Worm (Caenorhabditis elegans) whole organism, L1 larva: ENCODE data around the gene rnp-2.
"Not testable (repeated sequence)": the region's sequence is repeated elsewhere in the genome, so short reads cannot be mapped to it uniquely, and the experiment has no call there.

Experiments
- C34B4.2 ChIP-seq: sonication (generic microtip); optimal IDR thresholded peaks from 2 replicates; lab custom pipeline; 2017; ENCODE audit warnings: mild to moderate bottlenecking, missing genetic modification characterization, missing compliant biosample characterization
- F16B12.6 ChIP-seq: fragments of 150-350 bp; optimal IDR thresholded peaks from 2 replicates; lab custom pipeline; 2014; ENCODE audit warnings: missing biosample characterization, missing genetic modification characterization
- aha-1 ChIP-seq: fragments of 150-350 bp; optimal IDR thresholded peaks from 2 replicates; lab custom pipeline; 2014; ENCODE audit warnings: missing biosample characterization, missing genetic modification characterization
- ceh-88 ChIP-seq: fragments of 200-800 bp; sonication (Bioruptor generic); IDR thresholded peaks from 2 replicates; pipeline ENCODE4 v1.3.6; 2022; ENCODE audit warnings: missing genetic modification characterization, missing compliant biosample characterization
- ces-1 ChIP-seq: fragments of 150-350 bp; optimal IDR thresholded peaks from 2 replicates; lab custom pipeline; 2014; ENCODE audit warnings: missing biosample characterization, missing genetic modification reagents, missing genetic modification characterization
- dpl-1 ChIP-seq, 3 experiments: fragments of 150-350 bp in 2 of 3; sonication (generic microtip) in 1 of 3; optimal IDR thresholded peaks; 2 replicates each; lab custom pipeline; 2014 to 2017; ENCODE audit warnings: missing biosample characterization in 3 of 3, missing genetic modification characterization in 3 of 3, missing genetic modification reagents in 3 of 3
- dsc-1 ChIP-seq: sonication (generic microtip); optimal IDR thresholded peaks from 2 replicates; lab custom pipeline; 2016; ENCODE audit warnings: mild to moderate bottlenecking, missing genetic modification characterization, missing compliant biosample characterization
- efl-1 ChIP-seq, 4 experiments: fragments of 150-350 bp; optimal IDR thresholded peaks in 3 of 4; peaks in 1 of 4; 1 replicate in 1 of 4; 2 replicates in 3 of 4; lab custom pipeline; 2014; ENCODE audit warnings: missing biosample characterization in 2 of 4, missing genetic modification characterization in 2 of 4, missing genetic modification reagents in 2 of 4
- egl-13 ChIP-seq: sonication (generic microtip); optimal IDR thresholded peaks from 2 replicates; lab custom pipeline; 2016; ENCODE audit warnings: missing genotype, missing genetic modification reagents, missing genetic modification characterization, missing compliant biosample characterization
- fkh-8 ChIP-seq: sonication (generic microtip); optimal IDR thresholded peaks from 2 replicates; lab custom pipeline; 2016; ENCODE audit warnings: mild to moderate bottlenecking, missing genetic modification characterization, missing compliant biosample characterization
- grh-1 ChIP-seq: fragments of 200-800 bp; sonication (Bioruptor generic); IDR thresholded peaks from 2 replicates; pipeline ENCODE4 v1.3.6; 2022; ENCODE audit warnings: missing genetic modification reagents, missing genetic modification characterization, missing compliant biosample characterization
- hlh-4 ChIP-seq: sonication (generic microtip); optimal IDR thresholded peaks from 2 replicates; lab custom pipeline; 2016; ENCODE audit warnings: mild to moderate bottlenecking, missing genetic modification characterization, missing compliant biosample characterization
- isw-1 ChIP-seq: fragments of 200-800 bp; sonication (Bioruptor generic); IDR thresholded peaks from 2 replicates; pipeline ENCODE4 v1.3.6; 2022; ENCODE audit warnings: missing genetic modification characterization, missing compliant biosample characterization
- lin-14 ChIP-seq: fragments of 200-800 bp; sonication (Bioruptor generic); optimal IDR thresholded peaks from 2 replicates; lab custom pipeline; 2018; ENCODE audit warnings: mild to moderate bottlenecking, missing genetic modification characterization, moderate library complexity, missing compliant biosample characterization
- lin-15B ChIP-seq: fragments of 150-350 bp; sonication (generic microtip); optimal IDR thresholded peaks from 3 replicates; lab custom pipeline; 2014; ENCODE audit warnings: missing biosample characterization, missing genetic modification characterization
- lin-35 ChIP-seq, 2 experiments: fragments of 150-350 bp; optimal IDR thresholded peaks; 2 replicates each; lab custom pipeline; 2014; ENCODE audit warnings: missing biosample characterization in 2 of 2, missing genetic modification characterization in 2 of 2, missing genetic modification reagents in 2 of 2
- lsy-2 ChIP-seq, 2 experiments: fragments of 150-350 bp; optimal IDR thresholded peaks; 2 replicates each; lab custom pipeline; 2014; ENCODE audit warnings: missing biosample characterization in 2 of 2, missing genetic modification characterization in 2 of 2
- mab-9 ChIP-seq: fragments of 200-800 bp; sonication (Bioruptor generic); IDR thresholded peaks from 2 replicates; pipeline ENCODE4 v1.3.6; 2022; ENCODE audit warnings: missing genetic modification reagents, missing genetic modification characterization, missing compliant biosample characterization
- nhr-19 ChIP-seq: fragments of 200-800 bp; sonication (Bioruptor generic); conservative IDR thresholded peaks from 2 replicates; pipeline ENCODE4 v1.3.6; 2022; ENCODE audit warnings: missing genetic modification characterization, missing compliant biosample characterization
- nhr-20 ChIP-seq: sonication (generic microtip); optimal IDR thresholded peaks from 2 replicates; lab custom pipeline; 2016; ENCODE audit warnings: mild to moderate bottlenecking, missing genetic modification characterization, missing compliant biosample characterization
- nhr-237 ChIP-seq: fragments of 150-350 bp; optimal IDR thresholded peaks from 2 replicates; lab custom pipeline; 2014; ENCODE audit warnings: missing biosample characterization, missing genetic modification characterization
- nhr-47 ChIP-seq: sonication (generic microtip); optimal IDR thresholded peaks from 2 replicates; lab custom pipeline; 2016; ENCODE audit warnings: mild to moderate bottlenecking, missing genetic modification characterization, moderate library complexity, missing compliant biosample characterization
- nhr-71 ChIP-seq: sonication (generic microtip); optimal IDR thresholded peaks from 2 replicates; lab custom pipeline; 2016; ENCODE audit warnings: mild to moderate bottlenecking, missing genetic modification characterization, moderate library complexity, missing compliant biosample characterization
- nhr-85 ChIP-seq: sonication (generic microtip); peaks from one replicate; lab custom pipeline; 2016; ENCODE audit warnings: missing genetic modification characterization, inconsistent platforms, missing compliant biosample characterization
- nhr-90 ChIP-seq: sonication (generic microtip); optimal IDR thresholded peaks from 2 replicates; lab custom pipeline; 2016; ENCODE audit warnings: mild to moderate bottlenecking, missing genetic modification characterization, missing compliant biosample characterization; ENCODE audit not compliant: poor library complexity
- pax-3 ChIP-seq: fragments of 200-800 bp; sonication (Bioruptor generic); optimal IDR thresholded peaks from 2 replicates; lab custom pipeline; 2018; ENCODE audit warnings: mild to moderate bottlenecking, missing genetic modification characterization, moderate library complexity, missing compliant biosample characterization
- rnt-1 ChIP-seq: sonication (generic microtip); optimal IDR thresholded peaks from 2 replicates; lab custom pipeline; 2016; ENCODE audit warnings: mild to moderate bottlenecking, missing genetic modification characterization, moderate library complexity, missing compliant biosample characterization
- snu-23 ChIP-seq: sonication (generic microtip); optimal IDR thresholded peaks from 2 replicates; lab custom pipeline; 2016; ENCODE audit warnings: missing genetic modification characterization, missing compliant biosample characterization
- swsn-7 ChIP-seq: sonication (generic microtip); optimal IDR thresholded peaks from 2 replicates; lab custom pipeline; 2016; ENCODE audit warnings: missing genetic modification characterization, missing compliant biosample characterization
- tbx-2 ChIP-seq: sonication (generic microtip); optimal IDR thresholded peaks from 2 replicates; lab custom pipeline; 2016; ENCODE audit warnings: missing genetic modification characterization, missing compliant biosample characterization
- unc-86 ChIP-seq: sonication (generic microtip); optimal IDR thresholded peaks from 2 replicates; lab custom pipeline; 2016; ENCODE audit warnings: missing genetic modification characterization, missing compliant biosample characterization
- unc-98 ChIP-seq: fragments of 200-800 bp; sonication (Bioruptor generic); IDR thresholded peaks from 2 replicates; pipeline ENCODE4 v1.3.6; 2022; ENCODE audit warnings: missing genetic modification characterization, missing compliant biosample characterization
- vab-15 ChIP-seq: sonication (generic microtip); optimal IDR thresholded peaks from 2 replicates; lab custom pipeline; 2017; ENCODE audit warnings: missing genotype, mild to moderate bottlenecking, missing genetic modification characterization, missing compliant biosample characterization
- xbp-1 ChIP-seq: sonication (generic microtip); optimal IDR thresholded peaks from 2 replicates; lab custom pipeline; 2016; ENCODE audit warnings: missing genetic modification characterization, missing compliant biosample characterization
- ztf-4 ChIP-seq: fragments of 150-350 bp; optimal IDR thresholded peaks from 2 replicates; lab custom pipeline; 2014; ENCODE audit warnings: missing biosample characterization, missing genetic modification characterization

Gene rnp-2

DNA sequence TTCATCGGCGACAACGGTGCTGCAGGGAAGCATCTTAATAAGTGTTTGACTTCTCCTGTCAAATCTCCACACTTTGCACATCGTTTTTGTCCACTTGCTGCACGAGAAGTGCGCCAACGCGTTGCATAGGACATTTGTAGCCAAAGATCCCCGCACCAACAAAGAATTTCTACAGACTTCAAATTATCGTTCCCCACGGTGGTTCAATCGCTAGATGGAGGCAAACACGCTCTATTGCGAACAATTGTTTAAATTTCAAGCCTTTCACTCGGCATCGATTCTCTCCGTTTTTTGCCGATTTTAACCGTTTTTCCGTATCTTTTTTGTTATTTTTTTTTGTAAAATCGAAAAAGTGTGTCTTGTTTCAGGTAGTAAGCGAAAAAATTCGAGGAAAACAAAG, 8.2 kb downstream of the rnp-2 start:
- TF ChIP-seq efl-1 (optimal IDR thresholded peaks at IDR 0.05; lab: Kevin White, UChicago), result peak in 1 of 2 experiments; percentile 15
- peak in 1 of 2 experiments; percentile 63 for TF ChIP-seq efl-1 (GFP tag; optimal IDR thresholded peaks at IDR 0.05 in 1 of 2; lab: Kevin White, UChicago)
- peak in 1 of 2 experiments; percentile 36 for TF ChIP-seq lsy-2 (tag; optimal IDR thresholded peaks at IDR 0.05; lab: Kevin White, UChicago)
- TF ChIP-seq vab-15, result peak; percentile 35

DNA sequence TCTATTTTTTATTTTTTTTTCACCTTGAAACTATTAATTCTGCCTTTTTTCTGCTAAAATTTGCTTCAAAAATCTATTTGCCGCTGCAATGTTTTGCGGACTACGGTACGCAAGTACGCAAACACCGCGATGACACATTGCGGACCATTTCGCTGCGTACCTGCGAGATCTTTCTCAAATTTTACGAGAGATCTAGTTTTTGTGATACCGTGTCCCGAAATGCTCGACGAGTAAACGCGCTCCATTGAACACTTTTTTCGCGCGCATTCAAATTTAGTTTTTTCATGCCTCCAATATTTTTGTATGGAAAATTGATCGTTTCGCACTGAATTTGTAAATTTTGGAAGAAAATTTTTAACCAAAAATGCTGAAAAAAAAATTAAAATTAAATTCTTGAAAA, 12.9 kb downstream of the rnp-2 start:
- TF ChIP-seq unc-86 (peak; percentile 22), lin-35 (GFP tag; optimal IDR thresholded peaks at IDR 0.05; lab: Kevin White, UChicago) (peak; percentile 58 to 71), grh-1 (GFP tag; lab: Robert Waterston, UW) (peak; percentile 99), lin-15B (tag; lab: Kevin White, UChicago) (peak; percentile 27), dpl-1 (GFP tag; optimal IDR thresholded peaks at IDR 0.05; lab: Kevin White, UChicago) (peak; percentile 43 to 71 (median 64)), dsc-1 (peak; percentile 22), nhr-47 (peak; percentile 74), nhr-19 (GFP tag; lab: Robert Waterston, UW) (peak; percentile 98), egl-13 (tag; lab: Kevin White, UChicago) (peak; percentile 31), nhr-90 (tag; lab: Kevin White, UChicago) (peak; percentile 45), tbx-2 (peak; percentile 44), snu-23 (peak; percentile 47), efl-1 (optimal IDR thresholded peaks at IDR 0.05; lab: Kevin White, UChicago) (peak; percentile 47 to 71), efl-1 (GFP tag; optimal IDR thresholded peaks at IDR 0.05 in 1 of 2; lab: Kevin White, UChicago) (peak; percentile 74 to 97), nhr-20 (tag; lab: Kevin White, UChicago) (peak; percentile 40), unc-98 (peak; percentile 87), rnt-1 (tag; lab: Kevin White, UChicago) (peak; percentile 62), mab-9 (GFP tag; lab: Robert Waterston, UW) (peak; percentile 92), ceh-88 (GFP tag; lab: Robert Waterston, UW) (peak; percentile 97), xbp-1 (tag; lab: Kevin White, UChicago) (peak; percentile 42), lsy-2 (tag; optimal IDR thresholded peaks at IDR 0.05; lab: Kevin White, UChicago) (peak; percentile 64 to 76), lin-14 (GFP tag; lab: Kevin White, UChicago) (peak; percentile 45), fkh-8 (peak; percentile 16), swsn-7 (peak; percentile 40), F16B12.6 (tag; lab: Kevin White, UChicago) (peak; percentile 46), isw-1 (peak; percentile 98), nhr-85 (tag; lab: Kevin White, UChicago) (peak; percentile 66), nhr-71 (tag; lab: Kevin White, UChicago) (peak; percentile 74)
- TF ChIP-seq, all 84 proteins: peak for 27; not testable (repeated sequence) for 57

DNA sequence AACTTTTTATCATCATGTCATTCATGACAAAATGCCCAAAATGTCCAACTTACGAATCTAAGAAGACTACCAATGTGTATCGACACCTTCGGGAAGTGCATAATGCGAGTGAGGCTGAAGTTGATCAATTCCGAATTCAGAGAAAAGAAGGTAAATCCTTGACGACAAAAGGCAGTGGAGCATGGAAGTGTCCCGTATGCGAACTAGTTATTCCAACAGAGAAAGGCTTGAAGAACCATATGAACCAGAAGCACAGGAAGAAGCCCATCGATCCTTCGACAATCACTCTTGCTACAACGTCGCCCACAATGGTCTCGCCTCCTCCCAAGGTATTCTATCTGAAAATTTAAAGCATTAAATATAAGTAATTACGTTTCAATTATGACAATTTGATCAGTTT, 14.2 kb downstream of the rnp-2 start, which contains the start of gene K08D10.11:
K08D10.11 (minus strand) TSS at position 101 of the 400 bp plus-strand sequence.
- TF ChIP-seq ces-1; ztf-4 (tag; lab: Kevin White, UChicago); C34B4.2: not testable (repeated sequence)
- TF ChIP-seq, all 84 proteins: peak for 0; not testable (repeated sequence) for 84

DNA sequence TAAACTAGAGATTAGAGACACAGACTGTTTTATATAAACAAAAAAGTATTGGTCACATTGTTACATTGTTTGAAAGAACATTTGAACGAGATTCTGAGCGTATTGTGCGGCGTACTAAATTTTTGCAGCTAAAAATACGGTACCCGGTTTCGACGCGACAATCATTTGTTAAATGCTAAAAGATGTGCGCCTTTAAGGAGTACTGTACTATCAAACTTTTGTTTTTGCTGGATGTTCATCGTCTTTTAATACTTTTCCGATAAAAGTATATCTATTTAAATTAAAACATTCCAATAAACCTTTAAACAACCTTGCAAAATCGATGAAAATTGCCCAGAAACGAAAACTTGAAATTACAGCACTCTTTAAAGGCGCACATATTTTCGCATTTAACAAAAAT, 24.9 kb downstream of the rnp-2 start, which contains the start of gene K06B9.6:
K06B9.6 (minus strand) TSS at position 101 of the 400 bp plus-strand sequence.
- not testable (repeated sequence) for TF ChIP-seq isw-1; nhr-20 (tag; lab: Kevin White, UChicago); nhr-237
- TF ChIP-seq, all 84 proteins: peak for 0; not testable (repeated sequence) for 84

DNA sequence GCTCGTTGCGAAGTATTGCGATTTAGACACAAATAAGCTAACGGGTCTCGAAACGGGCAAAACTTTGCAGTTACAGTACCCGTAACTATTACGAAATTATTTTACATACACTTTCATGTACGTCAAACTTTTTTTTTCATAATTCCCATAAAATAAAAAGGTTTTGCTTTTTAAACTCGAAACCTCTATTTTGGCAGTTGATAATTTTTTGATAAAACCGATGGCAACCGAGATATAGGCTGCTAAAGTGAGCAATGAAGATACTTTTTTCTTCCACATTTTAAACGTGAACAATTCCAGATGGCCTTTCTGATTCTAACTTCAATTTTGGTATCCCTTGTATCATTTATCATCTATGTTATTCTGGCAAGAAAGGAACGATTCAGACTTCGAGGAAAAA, 25.3 kb downstream of the rnp-2 start, which contains the start of gene cyp-25A6:
cyp-25A6 (plus strand) TSS at position 301 of the 400 bp plus-strand sequence.
- TF ChIP-seq hlh-4; aha-1 (tag; lab: Kevin White, UChicago); pax-3: not testable (repeated sequence)
- TF ChIP-seq, all 84 proteins: peak for 0; not testable (repeated sequence) for 84
